Fruit fly (Drosophila melanogaster): ENCODE data around the gene Cdlc2.

Gene Cdlc2

dm6 chr2L:1377635-1378034 is 33.4 kb downstream of the Cdlc2 start (continued):
- no peak for TF ChIP-seq CG6765 (GFP tag; optimal IDR thresholded peaks at IDR 0.05)
- TF ChIP-seq Hmx (GFP tag; optimal IDR thresholded peaks at IDR 0.05) = no peak
- TF ChIP-seq dpn (GFP tag; optimal IDR thresholded peaks at IDR 0.05) = no peak
- 0 out of 2 replicates have a peak, but pooled peaks have one; percentile 6 for TF ChIP-seq Xrp1 (GFP tag; IDR thresholded peaks at IDR 0.05)
- TF ChIP-seq CG8944 (GFP tag; optimal IDR thresholded peaks at IDR 0.05) = no peak
- TF ChIP-seq jing (GFP tag; optimal IDR thresholded peaks at IDR 0.05) = no peak
- TF ChIP-seq CG32532 (GFP tag; IDR thresholded peaks at IDR 0.05) = no peak
- peak; percentile 19 for TF ChIP-seq lab (GFP tag; optimal IDR thresholded peaks at IDR 0.05)
- TF ChIP-seq dmrt99B (tag; optimal IDR thresholded peaks at IDR 0.05) = peak; percentile 12
- TF ChIP-seq dysf (GFP tag; IDR thresholded peaks at IDR 0.05) = peak; percentile 35; the same call in 2 of the 3 replicates
- TF ChIP-seq CG7372 (GFP tag; IDR thresholded peaks at IDR 0.05) = no peak
- 0 out of 2 replicates have a peak, but pooled peaks have one; percentile 36 for TF ChIP-seq ssp (GFP tag; IDR thresholded peaks at IDR 0.05)
- TF ChIP-seq Mes4 (GFP tag; optimal IDR thresholded peaks at IDR 0.05) = no peak
- TF ChIP-seq Six4 (GFP tag; optimal IDR thresholded peaks at IDR 0.05) = no peak
- no peak for TF ChIP-seq CG7963 (GFP tag; IDR thresholded peaks at IDR 0.05; ENCODE audit: partially characterized antibody)
- TF ChIP-seq CG32767 (GFP tag; IDR thresholded peaks at IDR 0.05) = no peak
- no peak for TF ChIP-seq BtbVII (GFP tag; optimal IDR thresholded peaks at IDR 0.05)
- no peak for TF ChIP-seq Hr78 (GFP tag; optimal IDR thresholded peaks at IDR 0.05)
- no peak for TF ChIP-seq CG10321 (GFP tag; IDR thresholded peaks at IDR 0.05)
- peak in 1 of 2 experiments; percentile 1 for TF ChIP-seq Hr51 (GFP tag; optimal IDR thresholded peaks at IDR 0.05)
- TF ChIP-seq Ptx1 (GFP tag; IDR thresholded peaks at IDR 0.05) = peak; percentile 35; the same call in 1 of the 2 replicates
- TF ChIP-seq abd-A (tag; optimal IDR thresholded peaks at IDR 0.05) = no peak
- TF ChIP-seq slou (GFP tag; optimal IDR thresholded peaks at IDR 0.05) = no peak
- no peak for TF ChIP-seq Lim3 (GFP tag; IDR thresholded peaks at IDR 0.05)
- TF ChIP-seq CG7271 (tag; optimal IDR thresholded peaks at IDR 0.05) = no peak
- no peak for TF ChIP-seq CG14965 (GFP tag; optimal IDR thresholded peaks at IDR 0.05; ENCODE audit: borderline replicate concordance)
- TF ChIP-seq CG17359 (tag; optimal IDR thresholded peaks at IDR 0.05) = peak; percentile 15
- peak; percentile 44 for TF ChIP-seq Med (GFP tag)
- TF ChIP-seq hkb (optimal IDR thresholded peaks at IDR 0.05) = no peak
- TF ChIP-seq hkb (GFP tag; IDR thresholded peaks at IDR 0.05) = 0 out of 2 replicates have a peak, but pooled peaks have one; percentile 13
- no peak for TF ChIP-seq dm (GFP tag; optimal IDR thresholded peaks at IDR 0.05)
- no peak for TF ChIP-seq chn (GFP tag; optimal IDR thresholded peaks at IDR 0.05)
- TF ChIP-seq ATbp (GFP tag; optimal IDR thresholded peaks at IDR 0.05) = no peak
- TF ChIP-seq CG31441 (GFP tag; IDR thresholded peaks at IDR 0.05) = 0 out of 2 replicates have a peak, but pooled peaks have one; percentile 10
- TF ChIP-seq CG10979 (tag; optimal IDR thresholded peaks at IDR 0.05) = peak; percentile 3
- TF ChIP-seq Bgb (GFP tag; IDR thresholded peaks at IDR 0.05; ENCODE audit: partially characterized antibody) = no peak
- peak; percentile 36 for TF ChIP-seq CG2678 (tag; optimal IDR thresholded peaks at IDR 0.05)
- 0 out of 2 replicates have a peak, but pooled peaks have one; percentile 9 for TF ChIP-seq lmd (GFP tag; IDR thresholded peaks at IDR 0.05)
- no peak for TF ChIP-seq Dip2 (GFP tag; IDR thresholded peaks at IDR 0.05)
- TF ChIP-seq prd (optimal IDR thresholded peaks at IDR 0.05) = no peak
- peak; percentile 7; the same call in 1 of the 3 replicates for TF ChIP-seq prd (GFP tag; IDR thresholded peaks at IDR 0.05)
- TF ChIP-seq crp (GFP tag; optimal IDR thresholded peaks at IDR 0.05) = no peak
- no peak for TF ChIP-seq tx (GFP tag; optimal IDR thresholded peaks at IDR 0.05)
- TF ChIP-seq CG3995 (GFP tag; optimal IDR thresholded peaks at IDR 0.05) = no peak
